Worm (Caenorhabditis elegans): ENCODE measurements around the gene git-1.

Gene git-1

ce11 chrX:10556764-10557163 lies 32.1 kb downstream of the git-1 start:
- TF ChIP-seq attf-6 (GFP tag; IDR thresholded peaks at IDR 0.05) (no peak), lir-1 (GFP tag; conservative IDR thresholded peaks at IDR 0.05) (no peak), atf-7 (tag; optimal IDR thresholded peaks at IDR 0.05) (no peak), egl-18 (GFP tag; IDR thresholded peaks at IDR 0.05) (no peak), ceh-58 (GFP tag; IDR thresholded peaks at IDR 0.05) (no peak), B0261.1 (tag; optimal IDR thresholded peaks at IDR 0.05) (no peak), hsf-1 (GFP tag; IDR thresholded peaks at IDR 0.05) (no peak), K12H6.12 (tag; optimal IDR thresholded peaks at IDR 0.05) (no peak), ztf-6 (GFP tag; IDR thresholded peaks at IDR 0.05) (no peak), athp-1 (tag; optimal IDR thresholded peaks at IDR 0.05) (no peak)

DNA sequence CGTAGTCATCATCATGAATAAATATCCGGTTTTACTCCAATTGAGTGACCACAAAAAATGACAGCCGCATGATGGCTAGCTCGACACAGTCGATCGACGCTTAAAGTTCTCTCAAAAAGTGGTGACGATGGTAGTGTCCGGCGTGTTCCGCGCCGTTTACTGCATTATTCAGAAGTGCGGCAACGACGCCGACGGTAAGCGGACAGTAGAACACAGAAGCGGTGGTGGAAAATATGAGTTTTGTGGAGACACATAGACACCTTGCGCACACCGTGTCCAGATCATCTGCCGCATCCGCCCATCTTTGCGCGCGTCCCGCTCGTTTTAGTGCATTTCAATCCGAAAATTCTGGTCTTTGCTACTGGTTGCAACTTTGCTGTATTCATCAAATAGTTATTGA lies 34.5 kb downstream of the git-1 start, which contains the start of gene F59F5.7:
Gene F59F5.7, plus strand, starts transcription at position 301 of the 400 bp plus-strand sequence.
- TF ChIP-seq madf-8 (GFP tag; conservative IDR thresholded peaks at IDR 0.05) (no peak), ceh-100 (GFP tag; IDR thresholded peaks at IDR 0.05) (no peak), attf-5 (GFP tag; optimal IDR thresholded peaks at IDR 0.05) (no peak), unc-130 (GFP tag; optimal IDR thresholded peaks at IDR 0.05) (no peak), B0035.1 (tag; optimal IDR thresholded peaks at IDR 0.05) (no peak), ztf-25 (GFP tag; IDR thresholded peaks at IDR 0.05) (no peak), C17E4.6 (GFP tag; IDR thresholded peaks at IDR 0.05) (no peak), Y67H2A.10 (GFP tag; conservative IDR thresholded peaks at IDR 0.05) (no peak), ccch-3 (GFP tag; optimal IDR thresholded peaks at IDR 0.05) (no peak), sea-2 (GFP tag; IDR thresholded peaks at IDR 0.05) (no peak), F39B2.1 (GFP tag; IDR thresholded peaks at IDR 0.05) (no peak), ztf-18 (tag; optimal IDR thresholded peaks at IDR 0.05) (no peak), chd-7 (tag; optimal IDR thresholded peaks at IDR 0.05) (no peak), ets-4 (GFP tag; optimal IDR thresholded peaks at IDR 0.05) (no peak), hrde-1 (tag; optimal IDR thresholded peaks at IDR 0.05; ENCODE audit: borderline replicate concordance) (no peak), dpl-1 (GFP tag; optimal IDR thresholded peaks at IDR 0.05) (no peak), ceh-40 (GFP tag; IDR thresholded peaks at IDR 0.05) (no peak), ztf-26 (tag; optimal IDR thresholded peaks at IDR 0.05) (no peak), tbp1 (GFP tag; optimal IDR thresholded peaks at IDR 0.05) (no peak), F55B11.4 (tag; optimal IDR thresholded peaks at IDR 0.05; ENCODE audit: borderline replicate concordance, insufficient read depth) (no peak)

DNA sequence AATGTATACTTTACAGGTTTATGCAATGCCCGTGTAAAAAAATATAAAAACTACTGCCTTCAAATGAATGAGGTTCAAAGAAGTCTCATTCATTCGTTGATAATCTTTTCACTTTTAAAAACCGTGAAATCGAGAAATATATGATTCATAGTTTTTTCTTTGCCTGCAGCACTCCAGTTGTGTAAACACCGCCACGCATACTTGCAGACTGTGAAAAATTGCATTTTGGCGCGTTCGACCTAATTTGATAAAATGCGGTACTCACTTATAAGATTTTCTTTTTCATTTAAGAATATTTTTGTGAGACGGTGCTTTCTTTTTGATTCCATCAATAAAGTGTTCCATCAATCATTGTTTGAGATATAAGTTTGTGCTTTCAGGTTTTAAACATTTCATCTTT lies 42.1 kb downstream of the git-1 start:
- TF ChIP-seq ccch-3 (GFP tag; optimal IDR thresholded peaks at IDR 0.05) (no peak), F52B5.7 (tag; optimal IDR thresholded peaks at IDR 0.05) (no peak), Y95B8A.8 (GFP tag; IDR thresholded peaks at IDR 0.05) (no peak), let-526 (GFP tag; IDR thresholded peaks at IDR 0.05) (no peak), lin-54 (GFP tag; optimal IDR thresholded peaks at IDR 0.05) (no peak), egrh-3 (GFP tag; IDR thresholded peaks at IDR 0.05) (no peak), xnd-1 (tag; optimal IDR thresholded peaks at IDR 0.05) (no peak), hsf-1 (GFP tag; IDR thresholded peaks at IDR 0.05) (no peak), cebp-2 (GFP tag; IDR thresholded peaks at IDR 0.05) (no peak), attf-3 (GFP tag; conservative IDR thresholded peaks at IDR 0.05) (no peak), ztf-6 (GFP tag; IDR thresholded peaks at IDR 0.05) (no peak), attf-6 (GFP tag; IDR thresholded peaks at IDR 0.05) (no peak), sptf-2 (GFP tag; optimal IDR thresholded peaks at IDR 0.05) (no peak), hlh-12 (tag; optimal IDR thresholded peaks at IDR 0.05) (no peak), lin-26 (GFP tag; IDR thresholded peaks at IDR 0.05) (no peak), madf-8 (GFP tag; conservative IDR thresholded peaks at IDR 0.05) (no peak), efl-1 (GFP tag; optimal IDR thresholded peaks at IDR 0.05) (no peak)
